Fruit fly (Drosophila melanogaster): Measurements from ENCODE around the gene daed.
A peak's percentile ranks its signal among the peaks of the same experiment; 100 is the strongest.

The daed gene

dm6 chr2L:2177969-2178809 is 37.9 kb downstream of the daed start, which contains the start of gene aop (continued):
- TF ChIP-seq Doc3 (GFP tag; IDR thresholded peaks at IDR 0.05; ENCODE audit: partially characterized antibody) = no peak
- peak; percentile 38; the same call in 1 of the 2 replicates for TF ChIP-seq Rfx (GFP tag; IDR thresholded peaks at IDR 0.05)
- TF ChIP-seq dimm (GFP tag; IDR thresholded peaks at IDR 0.05) = no peak
- peak; percentile 48 for TF ChIP-seq CG6854 (GFP tag; optimal IDR thresholded peaks at IDR 0.05)
- no peak for TF ChIP-seq Awh (GFP tag; IDR thresholded peaks at IDR 0.05)
- no peak for TF ChIP-seq az2 (GFP tag; optimal IDR thresholded peaks at IDR 0.05)
- no peak for TF ChIP-seq CG9817 (tag; optimal IDR thresholded peaks at IDR 0.05)
- TF ChIP-seq Optix (GFP tag; IDR thresholded peaks at IDR 0.05) = no peak
- peak; percentile 24 for TF ChIP-seq CG18764 (GFP tag; optimal IDR thresholded peaks at IDR 0.05)
- TF ChIP-seq ro (GFP tag; IDR thresholded peaks at IDR 0.05) = no peak
- no peak for TF ChIP-seq H15 (GFP tag; IDR thresholded peaks at IDR 0.05)
- no peak for TF ChIP-seq hkb (optimal IDR thresholded peaks at IDR 0.05)
- TF ChIP-seq hkb (GFP tag; IDR thresholded peaks at IDR 0.05) = no peak
- peak; percentile 22 for TF ChIP-seq CG12391 (tag; optimal IDR thresholded peaks at IDR 0.05)
- no peak for TF ChIP-seq cas (GFP tag; IDR thresholded peaks at IDR 0.05)
- TF ChIP-seq CG8089 (GFP tag; optimal IDR thresholded peaks at IDR 0.05) = no peak
- TF ChIP-seq ssp (GFP tag; IDR thresholded peaks at IDR 0.05) = peak; percentile 1; the same call in 1 of the 2 replicates
- TF ChIP-seq CG43689 (GFP tag; IDR thresholded peaks at IDR 0.05) = no peak
- TF ChIP-seq eve (GFP tag; optimal IDR thresholded peaks at IDR 0.05) = no peak
- no peak for TF ChIP-seq CG30431 (GFP tag; optimal IDR thresholded peaks at IDR 0.05)
- TF ChIP-seq h (optimal IDR thresholded peaks at IDR 0.05) = no peak
- peak in 1 of 2 experiments; percentile 22 for TF ChIP-seq Hr78 (GFP tag; optimal IDR thresholded peaks at IDR 0.05)
- TF ChIP-seq HLH3B (GFP tag; IDR thresholded peaks at IDR 0.05) = no peak
- TF ChIP-seq gce (GFP tag; IDR thresholded peaks at IDR 0.05) = no peak
- peak; percentile 30; the same call in 1 of the 2 replicates for TF ChIP-seq tna (GFP tag; IDR thresholded peaks at IDR 0.05; ENCODE audit: partially characterized antibody)
- TF ChIP-seq Taf1 (GFP tag; IDR thresholded peaks at IDR 0.05) = no peak
- TF ChIP-seq row (GFP tag; IDR thresholded peaks at IDR 0.05) = peak; percentile 23; the same call in 1 of the 3 replicates
- peak; percentile 57 for TF ChIP-seq abd-A (tag; optimal IDR thresholded peaks at IDR 0.05)
- no peak for TF ChIP-seq CG8388 (GFP tag; optimal IDR thresholded peaks at IDR 0.05)
- no peak for TF ChIP-seq Dek (tag; optimal IDR thresholded peaks at IDR 0.05)
- TF ChIP-seq CG14050 (GFP tag; IDR thresholded peaks at IDR 0.05) = no peak
- no peak for TF ChIP-seq CG12219 (GFP tag; optimal IDR thresholded peaks at IDR 0.05)
- no peak for TF ChIP-seq en (GFP tag; optimal IDR thresholded peaks at IDR 0.05)
- no peak; the same call in 2 of the 3 replicates for TF ChIP-seq dysf (GFP tag; IDR thresholded peaks at IDR 0.05)
- TF ChIP-seq CG18599 (GFP tag; optimal IDR thresholded peaks at IDR 0.05) = no peak
- 0 out of 2 replicates have a peak, but pooled peaks have one; percentile 5 for TF ChIP-seq CG14014 (GFP tag; IDR thresholded peaks at IDR 0.05)
- peak; percentile 15 for TF ChIP-seq CG14710 (tag; optimal IDR thresholded peaks at IDR 0.05)
- 0 out of 3 replicates have a peak, but pooled peaks have one; percentile 10 for TF ChIP-seq tgo (GFP tag; IDR thresholded peaks at IDR 0.05)
- TF ChIP-seq ftz-f1 (GFP tag; optimal IDR thresholded peaks at IDR 0.05) = no peak
- TF ChIP-seq Spps (tag; optimal IDR thresholded peaks at IDR 0.05) = peak; percentile 39
- peak in 1 of 2 experiments; percentile 51 for TF ChIP-seq insv (GFP tag; optimal IDR thresholded peaks at IDR 0.05)
- no peak for TF ChIP-seq CG9609 (GFP tag; optimal IDR thresholded peaks at IDR 0.05)
- TF ChIP-seq CG11560 (tag; IDR thresholded peaks at IDR 0.05) = no peak
- no peak for TF ChIP-seq hb (GFP tag; IDR thresholded peaks at IDR 0.05; ENCODE audit: partially characterized antibody)
- TF ChIP-seq sim (GFP tag; IDR thresholded peaks at IDR 0.05) = no peak
- TF ChIP-seq cato (GFP tag; optimal IDR thresholded peaks at IDR 0.05; ENCODE audit: borderline replicate concordance) = no peak
- no peak for TF ChIP-seq jigr1 (GFP tag; IDR thresholded peaks at IDR 0.05)
- TF ChIP-seq B-H2 (GFP tag; optimal IDR thresholded peaks at IDR 0.05) = peak; percentile 36
- no peak for TF ChIP-seq jumu (GFP tag; optimal IDR thresholded peaks at IDR 0.05)
- TF ChIP-seq Vsx1 (GFP tag; optimal IDR thresholded peaks at IDR 0.05) = peak; percentile 44
